Worm (Caenorhabditis elegans): ENCODE measurements around the gene nlp-46.

Gene nlp-46

ce11 chrV:12465399-12465798, 40.7 kb downstream of the nlp-46 start (continued):
- TF ChIP-seq tbp1 (GFP tag; optimal IDR thresholded peaks at IDR 0.05) = peak; percentile 1
- peak; percentile 76 for TF ChIP-seq ceh-27 (GFP tag; optimal IDR thresholded peaks at IDR 0.05)
- TF ChIP-seq zfh-2 (GFP tag; conservative IDR thresholded peaks at IDR 0.05) = peak; percentile 98
- peak; percentile 83 for TF ChIP-seq somi-1 (GFP tag; optimal IDR thresholded peaks at IDR 0.05)
- peak; percentile 62 for TF ChIP-seq attf-5 (GFP tag; optimal IDR thresholded peaks at IDR 0.05)
- peak; percentile 15 for TF ChIP-seq F10E7.11 (tag; optimal IDR thresholded peaks at IDR 0.05)
- no peak for TF ChIP-seq Y53G8AR.9 (GFP tag; conservative IDR thresholded peaks at IDR 0.05)
- TF ChIP-seq ZK185.1 (tag; optimal IDR thresholded peaks at IDR 0.05; ENCODE audit: poor library complexity, severe bottlenecking) = peak; percentile 2
- TF ChIP-seq F33H1.4 (GFP tag; IDR thresholded peaks at IDR 0.05) = 0 out of 2 replicates have a peak, but pooled peaks have one; percentile 19
- peak; percentile 89 for TF ChIP-seq K12H6.12 (tag; optimal IDR thresholded peaks at IDR 0.05)
- TF ChIP-seq lin-54 (GFP tag; optimal IDR thresholded peaks at IDR 0.05) = no peak
- TF ChIP-seq madf-10 (tag; optimal IDR thresholded peaks at IDR 0.05) = peak; percentile 20
- TF ChIP-seq cebp-1 (GFP tag; IDR thresholded peaks at IDR 0.05) = no peak
- peak; percentile 63 for TF ChIP-seq cebp-1 (tag; optimal IDR thresholded peaks at IDR 0.05)
- TF ChIP-seq ztf-22 (GFP tag; optimal IDR thresholded peaks at IDR 0.05) = peak; percentile 0
- 0 out of 2 replicates have a peak, but pooled peaks have one; percentile 38 for TF ChIP-seq bed-2 (GFP tag; IDR thresholded peaks at IDR 0.05)
- peak; percentile 17; the same call in 1 of the 2 replicates for TF ChIP-seq madf-6 (GFP tag; IDR thresholded peaks at IDR 0.05)
- no peak for TF ChIP-seq ztf-18 (tag; optimal IDR thresholded peaks at IDR 0.05)
- TF ChIP-seq attf-3 (GFP tag; conservative IDR thresholded peaks at IDR 0.05) = peak; percentile 43
- no peak for TF ChIP-seq let-526 (GFP tag; IDR thresholded peaks at IDR 0.05)
- TF ChIP-seq die-1 (tag; optimal IDR thresholded peaks at IDR 0.05) = no peak
- TF ChIP-seq K11D2.4 (GFP tag; IDR thresholded peaks at IDR 0.05) = peak; percentile 77
- TF ChIP-seq F52B5.7 (tag; optimal IDR thresholded peaks at IDR 0.05) = peak; percentile 31
- TF ChIP-seq rec-8 (tag; optimal IDR thresholded peaks at IDR 0.05) = no peak
- 0 out of 2 replicates have a peak, but pooled peaks have one; percentile 25 for TF ChIP-seq Y56A3A.18 (GFP tag; IDR thresholded peaks at IDR 0.05)
- TF ChIP-seq zim-3 (tag; optimal IDR thresholded peaks at IDR 0.05) = no peak
- TF ChIP-seq rcor-1 (GFP tag; IDR thresholded peaks at IDR 0.05) = 0 out of 2 replicates have a peak, but pooled peaks have one; percentile 32
- peak; percentile 60; the same call in 1 of the 2 replicates for TF ChIP-seq nfyb-1 (GFP tag; IDR thresholded peaks at IDR 0.05)
- TF ChIP-seq bed-1 (GFP tag; IDR thresholded peaks at IDR 0.05) = no peak
- TF ChIP-seq atf-7 (tag; optimal IDR thresholded peaks at IDR 0.05) = peak; percentile 48

ce11 chrV:12462908-12463307, 43.2 kb downstream of the nlp-46 start, which contains the start of gene egl-10:
TSS of gene egl-10 (minus strand) at chrV:12463008.
- TF ChIP-seq C17E4.6 (GFP tag; IDR thresholded peaks at IDR 0.05) (no peak), hmg-20 (GFP tag; IDR thresholded peaks at IDR 0.05) (no peak), mxl-1 (tag; optimal IDR thresholded peaks at IDR 0.05) (no peak), zim-3 (tag; optimal IDR thresholded peaks at IDR 0.05) (no peak), ceh-100 (GFP tag; IDR thresholded peaks at IDR 0.05) (no peak), zfh-2 (GFP tag; conservative IDR thresholded peaks at IDR 0.05) (0 out of 2 replicates have a peak, but pooled peaks have one; percentile 21)

ce11 chrV:12460583-12460982, 45.5 kb downstream of the nlp-46 start:
- TF ChIP-seq cebp-1 (GFP tag; IDR thresholded peaks at IDR 0.05) (no peak), cebp-1 (tag; optimal IDR thresholded peaks at IDR 0.05) (peak; percentile 76), snpc-3.4 (tag; optimal IDR thresholded peaks at IDR 0.05) (no peak), lin-35 (GFP tag; optimal IDR thresholded peaks at IDR 0.05) (peak in 1 of 3 experiments; percentile 38)
